Worm (Caenorhabditis elegans): ENCODE measurements around the gene nhr-94.

- TF ChIP-seq dao-5 (tag; optimal IDR thresholded peaks at IDR 0.05), result no peak
- TF ChIP-seq him-1 (tag; optimal IDR thresholded peaks at IDR 0.05), result no peak
These were observed 47.2 kb upstream of the nhr-94 start for ce11 chrV:7733240-7733765.

All from whole organism, L4/young adult.